Worm (Caenorhabditis elegans): Measurements from ENCODE around the gene M01F1.8.

DNA sequence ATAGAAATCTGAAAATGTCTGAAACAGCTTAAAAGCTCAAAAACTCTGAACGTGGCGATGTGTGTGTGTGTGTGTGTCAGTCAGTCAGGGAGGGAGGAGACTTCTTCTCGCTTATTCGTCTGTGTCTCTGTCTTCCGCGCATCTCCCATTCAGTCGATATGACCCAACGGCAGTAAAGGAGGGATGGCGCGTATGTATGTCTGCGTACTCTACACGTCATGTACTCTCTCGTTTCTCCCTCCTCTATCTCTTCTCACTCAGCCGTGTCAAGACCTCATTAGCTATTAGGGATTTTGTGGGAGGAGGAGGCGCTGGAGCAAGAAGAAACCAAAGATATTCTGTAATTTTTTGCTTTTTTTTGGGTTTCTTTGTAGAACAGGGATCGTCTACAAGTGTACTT, 29.7 kb upstream of the M01F1.8 start:
- peak; percentile 89 for TF ChIP-seq ces-1 (GFP tag; optimal IDR thresholded peaks at IDR 0.05)
- peak; percentile 17 for TF ChIP-seq nhr-237 (tag; optimal IDR thresholded peaks at IDR 0.05)
- TF ChIP-seq sem-2 (GFP tag; optimal IDR thresholded peaks at IDR 0.05): no peak
- no peak for TF ChIP-seq mab-5 (tag; optimal IDR thresholded peaks at IDR 0.05)
- peak; percentile 33 for TF ChIP-seq hlh-1 (tag; optimal IDR thresholded peaks at IDR 0.05)
- TF ChIP-seq pha-4 (tag; optimal IDR thresholded peaks at IDR 0.05): peak; percentile 59
- peak; percentile 92 for TF ChIP-seq mep-1 (tag; optimal IDR thresholded peaks at IDR 0.05)
- TF ChIP-seq unc-39 (tag; optimal IDR thresholded peaks at IDR 0.05): no peak
- no peak for TF ChIP-seq bed-3 (GFP tag; optimal IDR thresholded peaks at IDR 0.05)
- no peak for TF ChIP-seq nhr-76 (tag; optimal IDR thresholded peaks at IDR 0.05)
- TF ChIP-seq blmp-1 (tag; optimal IDR thresholded peaks at IDR 0.05): no peak
- TF ChIP-seq ceh-83 (GFP tag; optimal IDR thresholded peaks at IDR 0.05): no peak

Data from whole organism, mixed stage, embryonic.